Fruit fly (Drosophila melanogaster): ENCODE results near the gene Pig1.

DNA sequence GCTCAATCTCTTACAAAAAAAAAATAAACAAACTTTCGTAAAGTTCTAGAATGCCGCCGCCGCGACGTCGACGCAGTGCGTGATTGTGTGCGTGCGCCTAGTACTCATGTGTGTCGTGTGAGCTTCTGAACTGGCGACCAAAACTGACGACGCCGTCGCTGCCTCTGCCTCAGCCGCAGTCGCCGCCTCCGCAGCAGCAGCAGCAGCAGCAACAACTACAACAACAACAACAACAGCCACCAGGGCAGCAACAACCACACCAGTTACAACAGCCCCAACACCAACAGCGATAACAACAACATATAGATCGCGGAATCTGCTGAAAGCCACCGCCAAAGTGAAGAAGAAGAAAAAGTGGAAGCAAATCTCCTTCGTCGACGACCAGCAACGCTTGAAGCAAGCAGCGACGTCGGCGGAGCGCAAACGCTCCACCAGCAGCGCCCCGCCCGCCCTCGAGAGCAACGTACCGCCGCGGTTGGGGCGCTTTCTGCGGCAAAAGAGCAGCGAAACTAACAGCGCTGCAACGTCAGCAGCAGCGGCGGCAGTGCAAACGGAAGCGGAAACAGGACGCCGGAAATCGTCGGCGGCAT lies 42.1 kb upstream of the Pig1 start:
- TF ChIP-seq EcR (GFP tag; optimal IDR thresholded peaks at IDR 0.05) = no peak
- peak; percentile 56 for TF ChIP-seq CG13204 (GFP tag; optimal IDR thresholded peaks at IDR 0.05)
- TF ChIP-seq fd96Ca (GFP tag; IDR thresholded peaks at IDR 0.05) = no peak
- no peak for TF ChIP-seq CG34367 (tag; optimal IDR thresholded peaks at IDR 0.05)
- TF ChIP-seq CG12605 (GFP tag; IDR thresholded peaks at IDR 0.05) = no peak
- TF ChIP-seq gl (tag; optimal IDR thresholded peaks at IDR 0.05) = no peak
- TF ChIP-seq CG32121 (GFP tag; IDR thresholded peaks at IDR 0.05) = no peak
- TF ChIP-seq CG17806 (tag; optimal IDR thresholded peaks at IDR 0.05) = no peak
- TF ChIP-seq Pif1B (GFP tag; optimal IDR thresholded peaks at IDR 0.05) = no peak
- TF ChIP-seq CG15710 (tag; optimal IDR thresholded peaks at IDR 0.05) = no peak
- TF ChIP-seq CG9948 (tag; optimal IDR thresholded peaks at IDR 0.05) = no peak
- TF ChIP-seq CG8159 (tag; optimal IDR thresholded peaks at IDR 0.05) = no peak
- no peak for TF ChIP-seq Ets98B (GFP tag; IDR thresholded peaks at IDR 0.05)
- TF ChIP-seq rn (GFP tag; IDR thresholded peaks at IDR 0.05) = no peak

All from whole organism, pupa.